Worm (Caenorhabditis elegans) whole organism, late embryonic: ENCODE measurements around the gene meg-3.

Experiments used
- Y22D7AL.16 ChIP-seq: sonication (generic microtip); optimal IDR thresholded peaks from 2 replicates; lab custom pipeline; 2016; ENCODE audit warnings: missing genetic modification characterization, missing compliant biosample characterization
- ceh-19 ChIP-seq: fragments of 200-800 bp; sonication (Bioruptor generic); optimal IDR thresholded peaks from 2 replicates; lab custom pipeline; 2018; ENCODE audit warnings: mild to moderate bottlenecking, missing genetic modification characterization, missing compliant biosample characterization
- ceh-45 ChIP-seq: fragments of 200-800 bp; sonication (Bioruptor generic); IDR thresholded peaks from 2 replicates; pipeline ENCODE4 v1.3.6; 2022; ENCODE audit warnings: missing genetic modification reagents, missing genetic modification characterization, missing compliant biosample characterization
- ceh-6 ChIP-seq: fragments of 200-800 bp; sonication (Bioruptor generic); optimal IDR thresholded peaks from 2 replicates; lab custom pipeline; 2018; ENCODE audit warnings: mild to moderate bottlenecking, missing genetic modification characterization, missing compliant biosample characterization
- fkh-6 ChIP-seq: sonication (generic microtip); optimal IDR thresholded peaks from 2 replicates; lab custom pipeline; 2016; ENCODE audit warnings: missing genetic modification characterization, missing compliant biosample characterization
- lim-6 ChIP-seq: sonication (generic microtip); optimal IDR thresholded peaks from 2 replicates; lab custom pipeline; 2016; ENCODE audit warnings: missing genetic modification characterization, missing compliant biosample characterization
- pros-1 ChIP-seq: fragments of 150-350 bp; optimal IDR thresholded peaks from 2 replicates; lab custom pipeline; 2014; ENCODE audit warnings: missing biosample characterization, missing genetic modification reagents, missing genetic modification characterization
- rnt-1 ChIP-seq: sonication (generic microtip); optimal IDR thresholded peaks from 2 replicates; lab custom pipeline; 2016; ENCODE audit warnings: missing genetic modification characterization, missing compliant biosample characterization

DNA sequence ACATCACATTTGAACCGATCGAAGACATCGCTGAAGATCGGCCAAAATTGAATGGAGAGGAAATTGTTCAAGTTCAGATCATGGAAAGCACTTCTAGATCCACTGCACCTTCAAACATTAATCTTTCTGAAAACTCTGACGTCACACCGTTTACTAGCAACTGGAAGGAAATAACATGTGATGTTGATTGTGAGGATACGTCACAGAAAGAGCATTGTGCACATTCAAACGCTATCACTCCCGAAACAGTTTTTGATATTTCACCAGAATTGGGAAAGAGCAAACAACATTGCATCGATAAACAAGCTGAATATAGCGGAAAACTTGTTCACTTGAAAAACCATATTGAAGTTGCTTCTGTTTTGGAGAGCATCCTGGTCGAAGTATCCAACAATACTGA lies 32.2 kb upstream of the meg-3 start:
- TF ChIP-seq ceh-19 (GFP tag; lab: Kevin White, UChicago) (no peak), Y22D7AL.16 (no peak), fkh-6 (no peak), rnt-1 (tag; lab: Kevin White, UChicago) (no peak), ceh-45 (GFP tag; lab: Robert Waterston, UW) (no peak), pros-1 (tag; lab: Kevin White, UChicago) (no peak), ceh-6 (no peak), lim-6 (tag; lab: Kevin White, UChicago) (no peak)
